Worm (Caenorhabditis elegans) whole organism, L4 larva: ENCODE results near the gene F18E9.3.
A peak's percentile ranks its signal among the peaks of the same experiment; 100 is the strongest.

ENCODE experiments used
- F37D6.2 ChIP-seq: sonication (generic microtip); optimal IDR thresholded peaks from 2 replicates; lab custom pipeline; 2016; ENCODE audit warnings: mild to moderate bottlenecking, missing genetic modification characterization, missing compliant biosample characterization
- F49E8.2 ChIP-seq: sonication (generic microtip); optimal IDR thresholded peaks from 2 replicates; lab custom pipeline; 2016; ENCODE audit warnings: missing compliant biosample characterization, mild to moderate bottlenecking, missing genetic modification characterization, borderline replicate concordance
- ZK546.5 ChIP-seq, 2 experiments: sonication (generic microtip); optimal IDR thresholded peaks; 2 replicates each; lab custom pipeline; 2017; ENCODE audit warnings: missing biosample characterization in 2 of 2, missing genetic modification characterization in 2 of 2
- aha-1 ChIP-seq: fragments of 150-350 bp; peaks from one replicate; lab custom pipeline; 2014; ENCODE audit warnings: missing biosample characterization, missing genetic modification characterization
- aly-2 ChIP-seq: sonication (generic microtip); optimal IDR thresholded peaks from 2 replicates; lab custom pipeline; 2018; ENCODE audit warnings: missing biosample characterization, missing genetic modification characterization
- ceh-20 ChIP-seq: fragments of 200-800 bp; sonication (Bioruptor generic); IDR thresholded peaks from 2 replicates; pipeline ENCODE4 v1.3.6; 2022; ENCODE audit warnings: missing genetic modification reagents, missing genetic modification characterization, missing compliant biosample characterization
- ceh-44 ChIP-seq: fragments of 200-800 bp; sonication (Bioruptor generic); IDR thresholded peaks from 2 replicates; pipeline ENCODE4 v1.3.6; 2022; ENCODE audit warnings: missing genetic modification reagents, missing genetic modification characterization, missing compliant biosample characterization
- ces-1 ChIP-seq: fragments of 150-350 bp; sonication (generic microtip); optimal IDR thresholded peaks from 4 replicates; lab custom pipeline; 2014; ENCODE audit warnings: missing biosample characterization, missing genetic modification reagents, missing genetic modification characterization
- daf-12 ChIP-seq: fragments of 150-350 bp; optimal IDR thresholded peaks from 2 replicates; lab custom pipeline; 2014; ENCODE audit warnings: missing biosample characterization, missing genetic modification reagents, missing genetic modification characterization
- daf-16 ChIP-seq, 3 experiments: sonication (generic microtip); optimal IDR thresholded peaks; 2 replicates each; lab custom pipeline; 2016 to 2017; ENCODE audit warnings: missing genetic modification characterization in 3 of 3, missing genetic modification reagents in 3 of 3, mild to moderate bottlenecking in 2 of 3, missing compliant biosample characterization in 2 of 3, missing biosample characterization in 1 of 3, moderate library complexity in 1 of 3
- daf-8 ChIP-seq: fragments of 200-800 bp; sonication (Bioruptor generic); IDR thresholded peaks from 2 replicates; pipeline ENCODE4 v1.3.6; 2022; ENCODE audit warnings: missing genetic modification characterization, missing compliant biosample characterization
- dmd-8 ChIP-seq: fragments of 200-800 bp; sonication (Bioruptor generic); IDR thresholded peaks from 2 replicates; pipeline ENCODE4 v1.3.6; 2022; ENCODE audit warnings: missing genetic modification characterization, missing compliant biosample characterization
- dmd-9 ChIP-seq: fragments of 200-800 bp; sonication (Bioruptor generic); IDR thresholded peaks from 2 replicates; pipeline ENCODE4 v1.3.6; 2022; ENCODE audit warnings: missing genetic modification reagents, missing genetic modification characterization, missing compliant biosample characterization
- dpl-1 ChIP-seq: fragments of 150-350 bp; optimal IDR thresholded peaks from 2 replicates; lab custom pipeline; 2014; ENCODE audit warnings: missing biosample characterization, missing genetic modification reagents, missing genetic modification characterization
- fkh-10 ChIP-seq: fragments of 150-350 bp; optimal IDR thresholded peaks from 2 replicates; lab custom pipeline; 2014; ENCODE audit warnings: missing biosample characterization, missing genetic modification reagents, missing genetic modification characterization
- hif-1 ChIP-seq, 2 experiments: sonication (generic microtip); optimal IDR thresholded peaks; 2 replicates each; lab custom pipeline; 2016 to 2017; ENCODE audit warnings: missing compliant biosample characterization in 2 of 2, missing genetic modification characterization in 2 of 2, missing genetic modification reagents in 2 of 2, missing genotype in 2 of 2, mild to moderate bottlenecking in 1 of 2
- hlh-11 ChIP-seq: fragments of 200-800 bp; sonication (Bioruptor generic); optimal IDR thresholded peaks from 2 replicates; lab custom pipeline; 2018; ENCODE audit warnings: mild to moderate bottlenecking, missing genetic modification characterization, missing compliant biosample characterization
- hlh-30 ChIP-seq: sonication (generic microtip); optimal IDR thresholded peaks from 2 replicates; lab custom pipeline; 2017; ENCODE audit warnings: antibody characterized with exemption, mild to moderate bottlenecking, missing genetic modification characterization, missing compliant biosample characterization; ENCODE audit not compliant: insufficient read depth
- hmg-1.1 ChIP-seq: fragments of 200-800 bp; sonication (Bioruptor generic); IDR thresholded peaks from 2 replicates; pipeline ENCODE4 v1.3.6; 2022; ENCODE audit warnings: missing genetic modification reagents, missing genetic modification characterization, missing compliant biosample characterization
- jun-1 ChIP-seq: fragments of 150-350 bp; optimal IDR thresholded peaks from 2 replicates; lab custom pipeline; 2014; ENCODE audit warnings: missing biosample characterization, missing genetic modification reagents, missing genetic modification characterization
- lin-1 ChIP-seq: fragments of 200-800 bp; sonication (Bioruptor generic); IDR thresholded peaks from 2 replicates; pipeline ENCODE4 v1.3.6; 2022; ENCODE audit warnings: missing genetic modification reagents, missing genetic modification characterization, missing compliant biosample characterization
- lin-15B ChIP-seq: fragments of 150-350 bp; sonication (generic microtip); optimal IDR thresholded peaks from 3 replicates; lab custom pipeline; 2014; ENCODE audit warnings: missing biosample characterization, missing genetic modification characterization
- lin-29 ChIP-seq: fragments of 200-800 bp; sonication (Bioruptor generic); IDR thresholded peaks from 2 replicates; pipeline ENCODE4 v1.3.6; 2022; ENCODE audit warnings: missing genetic modification reagents, missing genetic modification characterization, missing compliant biosample characterization
- lir-3 ChIP-seq: sonication (generic microtip); optimal IDR thresholded peaks from 2 replicates; lab custom pipeline; 2016; ENCODE audit warnings: mild to moderate bottlenecking, missing genetic modification characterization, missing compliant biosample characterization
- lsy-2 ChIP-seq, 2 experiments: fragments of 150-350 bp in 1 of 2; sonication (generic microtip) in 1 of 2; optimal IDR thresholded peaks; 2 replicates each; lab custom pipeline; 2014 to 2017; ENCODE audit warnings: missing biosample characterization in 2 of 2, missing genetic modification characterization in 2 of 2
- mdl-1 ChIP-seq, 2 experiments: fragments of 150-350 bp in 1 of 2; sonication (generic microtip) in 1 of 2; optimal IDR thresholded peaks; 2 replicates each; lab custom pipeline; 2014 to 2017; ENCODE audit warnings: missing biosample characterization in 2 of 2, missing genetic modification characterization in 2 of 2
- mep-1 ChIP-seq: fragments of 150-350 bp; sonication (generic microtip); optimal IDR thresholded peaks from 3 replicates; lab custom pipeline; 2014; ENCODE audit warnings: missing biosample characterization, missing genetic modification characterization
- mes-2 ChIP-seq: sonication (generic microtip); optimal IDR thresholded peaks from 2 replicates; lab custom pipeline; 2016; ENCODE audit warnings: missing genotype, mild to moderate bottlenecking, missing genetic modification characterization, missing compliant biosample characterization; ENCODE audit not compliant: poor library complexity, severe bottlenecking
- mxl-3 ChIP-seq: fragments of 200-800 bp; sonication (Bioruptor generic); optimal IDR thresholded peaks from 2 replicates; lab custom pipeline; 2018; ENCODE audit warnings: mild to moderate bottlenecking, missing genetic modification characterization, missing compliant biosample characterization
- nhr-102 ChIP-seq: sonication (generic microtip); optimal IDR thresholded peaks from 2 replicates; lab custom pipeline; 2016; ENCODE audit warnings: mild to moderate bottlenecking, missing genetic modification characterization, moderate library complexity, missing compliant biosample characterization
- nhr-11 ChIP-seq: fragments of 150-350 bp; optimal IDR thresholded peaks from 2 replicates; lab custom pipeline; 2014; ENCODE audit warnings: missing biosample characterization, missing genetic modification characterization
- nhr-237 ChIP-seq: sonication (generic microtip); optimal IDR thresholded peaks from 2 replicates; lab custom pipeline; 2017; ENCODE audit warnings: missing biosample characterization, missing genetic modification characterization
- nhr-28 ChIP-seq: fragments of 150-350 bp; optimal IDR thresholded peaks from 2 replicates; lab custom pipeline; 2014; ENCODE audit warnings: missing biosample characterization, missing genetic modification characterization
- nhr-41 ChIP-seq: fragments of 200-800 bp; sonication (Bioruptor generic); IDR thresholded peaks from 2 replicates; pipeline ENCODE4 v1.3.6; 2022; ENCODE audit warnings: missing genetic modification reagents, missing genetic modification characterization, missing compliant biosample characterization
- nhr-48 ChIP-seq: sonication (generic microtip); optimal IDR thresholded peaks from 2 replicates; lab custom pipeline; 2016; ENCODE audit warnings: mild to moderate bottlenecking, missing genetic modification characterization, missing compliant biosample characterization
- pha-4 ChIP-seq, 2 experiments: fragments of 150-350 bp in 1 of 2; fragments of 200-800 bp in 1 of 2; sonication (Bioruptor generic) in 1 of 2; IDR thresholded peaks in 1 of 2; optimal IDR thresholded peaks in 1 of 2; 2 replicates each; pipeline versions ENCODE4 v1.3.6 to Lab custom; 2014 to 2022; ENCODE audit warnings: missing genetic modification characterization in 2 of 2, missing genetic modification reagents in 2 of 2, missing biosample characterization in 1 of 2, missing compliant biosample characterization in 1 of 2
- skn-1 ChIP-seq: fragments of 150-350 bp; optimal IDR thresholded peaks from 2 replicates; lab custom pipeline; 2014; ENCODE audit warnings: missing biosample characterization, missing genetic modification characterization
- snpc-1.2 ChIP-seq: fragments of 200-800 bp; sonication (Bioruptor generic); IDR thresholded peaks from 2 replicates; pipeline ENCODE4 v1.3.6; 2022; ENCODE audit warnings: missing genetic modification reagents, missing genetic modification characterization, missing compliant biosample characterization
- snpc-4 ChIP-seq: fragments of 150-350 bp; optimal IDR thresholded peaks from 2 replicates; lab custom pipeline; 2014; ENCODE audit warnings: missing biosample characterization, missing genetic modification characterization
- tra-1 ChIP-seq: fragments of 200-800 bp; sonication (Bioruptor generic); IDR thresholded peaks from 2 replicates; pipeline ENCODE4 v1.3.6; 2022; ENCODE audit warnings: missing genetic modification reagents, missing genetic modification characterization, missing compliant biosample characterization
- unc-39 ChIP-seq: sonication (generic microtip); optimal IDR thresholded peaks from 2 replicates; lab custom pipeline; 2017; ENCODE audit warnings: missing biosample characterization, missing genetic modification characterization
- unc-62 ChIP-seq, 3 experiments: fragments of 150-350 bp in 1 of 3; sonication (generic microtip); optimal IDR thresholded peaks in 2 of 3; peaks in 1 of 3; 1 replicate in 1 of 3; 2 replicates in 2 of 3; lab custom pipeline; 2014 to 2017; ENCODE audit warnings: missing biosample characterization in 3 of 3, missing genetic modification characterization in 3 of 3, missing genetic modification reagents in 3 of 3, missing genotype in 1 of 3
- zfp-2 ChIP-seq: sonication (generic microtip); optimal IDR thresholded peaks from 2 replicates; lab custom pipeline; 2016; ENCODE audit warnings: mild to moderate bottlenecking, missing genetic modification characterization, missing compliant biosample characterization
- zip-2 ChIP-seq: fragments of 150-350 bp; optimal IDR thresholded peaks from 2 replicates; lab custom pipeline; 2014; ENCODE audit warnings: missing biosample characterization, missing genetic modification characterization
- ztf-7 ChIP-seq: fragments of 150-350 bp; optimal IDR thresholded peaks from 2 replicates; lab custom pipeline; 2014; ENCODE audit warnings: missing biosample characterization, missing genetic modification characterization

Gene F18E9.3

ce11 chrX:8565810-8566416, 20.0 kb upstream of the F18E9.3 start:
- TF ChIP-seq mep-1 (peak; percentile 19), tra-1 (GFP tag; lab: Robert Waterston, UW) (no peak), daf-12 (tag; lab: Kevin White, UChicago) (no peak), ztf-7 (no peak), fkh-10 (GFP tag; lab: Kevin White, UChicago) (peak; percentile 21), mxl-3 (GFP tag; lab: Kevin White, UChicago) (peak; percentile 44), mes-2 (tag; lab: Kevin White, UChicago) (peak; percentile 23), nhr-237 (no peak), hlh-30 (tag; lab: Kevin White, UChicago) (peak; percentile 36), hmg-1.1 (0 out of 2 replicates have a peak, but pooled peaks have one; percentile 8), pha-4 (GFP tag; IDR thresholded peaks at IDR 0.05; lab: Robert Waterston, UW) (no peak), pha-4 (tag; optimal IDR thresholded peaks at IDR 0.05; lab: Kevin White, UChicago) (no peak), hlh-11 (tag; lab: Kevin White, UChicago) (peak; percentile 57), unc-62 (GFP tag; optimal IDR thresholded peaks at IDR 0.05 in 1 of 2; lab: Kevin White, UChicago) (peak in 1 of 2 experiments; percentile 98), unc-62 (tag; optimal IDR thresholded peaks at IDR 0.05; lab: Kevin White, UChicago) (no peak), daf-8 (no peak), lin-29 (no peak), nhr-48 (no peak), snpc-1.2 (GFP tag; lab: Robert Waterston, UW) (no peak), mdl-1 (tag; optimal IDR thresholded peaks at IDR 0.05; lab: Kevin White, UChicago) (peak; percentile 36 to 83), daf-16 (GFP tag; optimal IDR thresholded peaks at IDR 0.05; lab: Kevin White, UChicago) (no peak), daf-16 (tag; optimal IDR thresholded peaks at IDR 0.05; lab: Kevin White, UChicago) (peak; percentile 2), lir-3 (tag; lab: Kevin White, UChicago) (no peak), dmd-8 (GFP tag; lab: Robert Waterston, UW) (no peak), nhr-28 (tag; lab: Kevin White, UChicago) (no peak), aha-1 (tag; lab: Kevin White, UChicago) (peak; percentile 94), dpl-1 (GFP tag; lab: Kevin White, UChicago) (no peak), lsy-2 (tag; optimal IDR thresholded peaks at IDR 0.05; lab: Kevin White, UChicago) (peak in 1 of 2 experiments; percentile 14), skn-1 (tag; lab: Kevin White, UChicago) (no peak), F37D6.2 (tag; lab: Kevin White, UChicago) (peak; percentile 25), hif-1 (tag; optimal IDR thresholded peaks at IDR 0.05; lab: Kevin White, UChicago) (peak in 1 of 2 experiments; percentile 25), nhr-102 (no peak), jun-1 (tag; lab: Kevin White, UChicago) (no peak)

DNA sequence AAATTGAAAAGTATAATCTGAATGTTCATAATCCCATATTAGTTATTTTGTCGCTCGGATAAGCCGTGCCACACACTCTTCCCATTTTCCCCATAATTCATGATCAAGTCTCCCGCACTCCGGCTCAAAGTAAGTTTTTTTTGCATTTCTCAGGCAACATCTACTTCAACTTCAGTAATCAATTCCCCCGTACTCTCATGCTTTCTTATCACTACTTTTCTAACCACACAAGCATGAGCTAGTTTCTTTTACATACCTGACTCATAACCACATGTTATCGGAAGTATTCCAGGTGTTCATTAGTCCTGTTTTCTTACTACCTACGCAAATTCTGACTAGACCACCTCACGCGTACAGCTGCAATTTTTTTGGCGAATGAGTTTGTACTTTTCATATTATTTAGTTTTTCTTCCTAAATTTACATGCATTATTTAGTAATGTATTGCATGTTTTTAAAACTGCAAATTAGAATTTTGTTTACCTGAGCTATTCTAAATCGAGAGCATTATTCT, 19.4 kb upstream of the F18E9.3 start:
- TF ChIP-seq aha-1 (tag; lab: Kevin White, UChicago): peak; percentile 90
- peak; percentile 4 for TF ChIP-seq nhr-11 (tag; lab: Kevin White, UChicago)
- TF ChIP-seq ces-1: no peak

ce11 chrX:8567166-8567565, 18.8 kb upstream of the F18E9.3 start:
- TF ChIP-seq hif-1 (tag; optimal IDR thresholded peaks at IDR 0.05; lab: Kevin White, UChicago) (no peak), mdl-1 (tag; optimal IDR thresholded peaks at IDR 0.05; lab: Kevin White, UChicago) (peak in 1 of 2 experiments; percentile 54), lin-29 (no peak), dmd-9 (GFP tag; lab: Robert Waterston, UW) (no peak), nhr-41 (GFP tag; lab: Robert Waterston, UW) (no peak), lin-1 (GFP tag; lab: Robert Waterston, UW) (peak; percentile 89), tra-1 (GFP tag; lab: Robert Waterston, UW) (peak; percentile 100), snpc-4 (tag; lab: Kevin White, UChicago) (no peak), lsy-2 (tag; optimal IDR thresholded peaks at IDR 0.05; lab: Kevin White, UChicago) (peak in 1 of 2 experiments; percentile 41), F37D6.2 (tag; lab: Kevin White, UChicago) (no peak), aly-2 (tag; lab: Kevin White, UChicago) (no peak), unc-39 (tag; lab: Kevin White, UChicago) (no peak), jun-1 (tag; lab: Kevin White, UChicago) (no peak), zfp-2 (tag; lab: Kevin White, UChicago) (no peak), ceh-44 (GFP tag; lab: Robert Waterston, UW) (no peak), lin-15B (no peak), F49E8.2 (tag; lab: Kevin White, UChicago) (no peak), ZK546.5 (tag; optimal IDR thresholded peaks at IDR 0.05; lab: Kevin White, UChicago) (no peak), ceh-20 (GFP tag; lab: Robert Waterston, UW) (peak; percentile 63; the same call in 1 of the 2 replicates), dmd-8 (GFP tag; lab: Robert Waterston, UW) (no peak), mep-1 (no peak), dpl-1 (GFP tag; lab: Kevin White, UChicago) (no peak), zip-2 (tag; lab: Kevin White, UChicago) (no peak)
